Fruit fly (Drosophila melanogaster): Measurements from ENCODE around the gene CG17193.

dm6 chr3R:20027841-20028240 is 28.1 kb downstream of the CG17193 start, which contains the start of the genes CG4424 and CG4854:
- TF ChIP-seq Sox102F (GFP tag; optimal IDR thresholded peaks at IDR 0.05) (no peak), trh (GFP tag; optimal IDR thresholded peaks at IDR 0.05) (no peak), MESR4 (GFP tag; optimal IDR thresholded peaks at IDR 0.05) (peak; percentile 46), Sry-δ (GFP tag; optimal IDR thresholded peaks at IDR 0.05) (peak; percentile 29), fd3F (GFP tag; optimal IDR thresholded peaks at IDR 0.05) (no peak)

Measured in whole organism, embryonic.